Worm (Caenorhabditis elegans): ENCODE measurements around the gene clec-260.

DNA sequence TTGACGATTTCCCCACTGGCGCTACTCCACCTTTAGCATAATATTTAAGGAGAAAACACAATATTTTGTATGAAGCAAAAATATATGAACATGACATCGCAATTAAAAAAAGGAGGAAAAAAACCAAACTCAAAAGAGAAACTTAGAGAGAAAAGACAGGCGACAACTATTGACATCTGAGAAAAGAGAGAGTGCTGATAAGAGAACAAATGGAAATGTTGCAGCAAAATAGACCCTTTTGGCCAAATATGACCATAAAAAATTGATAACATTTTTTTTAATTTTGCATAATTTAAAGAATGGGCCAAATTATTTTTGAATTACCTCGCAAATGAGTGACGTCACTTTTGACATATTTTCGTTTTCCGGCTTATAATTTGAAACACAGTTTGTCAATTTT, 8.6 kb upstream of the clec-260 start:
- no peak for TF ChIP-seq lsy-2 (tag; optimal IDR thresholded peaks at IDR 0.05)
- TF ChIP-seq unc-39 (tag; optimal IDR thresholded peaks at IDR 0.05), result no peak
